Worm (Caenorhabditis elegans): ENCODE measurements around the gene T04B2.7.

Gene T04B2.7

ce11 chrIV:10007758-10008157 lies 48.3 kb downstream of the T04B2.7 start:
- TF ChIP-seq dox-1 (GFP tag; IDR thresholded peaks at IDR 0.05) (no peak), hmg-1.2 (GFP tag; IDR thresholded peaks at IDR 0.05) (peak; percentile 54; the same call in 1 of the 2 replicates), nhr-80 (tag; optimal IDR thresholded peaks at IDR 0.05) (peak; percentile 26)

ce11 chrIV:10006792-10007191 lies 49.2 kb downstream of the T04B2.7 start, which contains the start of gene C47E12.13:
C47E12.13 (minus strand) TSS chrIV:10006892.
- TF ChIP-seq sdz-38 (tag; optimal IDR thresholded peaks at IDR 0.05) (no peak), lin-54 (GFP tag; optimal IDR thresholded peaks at IDR 0.05) (no peak), madf-10 (tag; optimal IDR thresholded peaks at IDR 0.05) (no peak), nhr-80 (tag; optimal IDR thresholded peaks at IDR 0.05) (no peak), sea-2 (GFP tag; IDR thresholded peaks at IDR 0.05) (no peak), repo-1 (tag; optimal IDR thresholded peaks at IDR 0.05) (no peak), snpc-4 (GFP tag; optimal IDR thresholded peaks at IDR 0.05) (no peak), snpc-4 (tag; optimal IDR thresholded peaks at IDR 0.05) (no peak), hlh-26 (GFP tag; conservative IDR thresholded peaks at IDR 0.05) (no peak), mxl-1 (tag; optimal IDR thresholded peaks at IDR 0.05) (no peak), atf-7 (tag; optimal IDR thresholded peaks at IDR 0.05) (no peak), B0261.1 (tag; optimal IDR thresholded peaks at IDR 0.05) (no peak), zim-3 (tag; optimal IDR thresholded peaks at IDR 0.05) (no peak), lin-26 (GFP tag; IDR thresholded peaks at IDR 0.05) (no peak), let-526 (GFP tag; IDR thresholded peaks at IDR 0.05) (no peak), B0336.3 (GFP tag; IDR thresholded peaks at IDR 0.05) (no peak), aptf-3 (GFP tag; IDR thresholded peaks at IDR 0.05) (no peak), sptf-2 (GFP tag; optimal IDR thresholded peaks at IDR 0.05) (no peak)
